Fruit fly (Drosophila melanogaster): Measurements from ENCODE around the gene Syp.

The Syp gene

DNA sequence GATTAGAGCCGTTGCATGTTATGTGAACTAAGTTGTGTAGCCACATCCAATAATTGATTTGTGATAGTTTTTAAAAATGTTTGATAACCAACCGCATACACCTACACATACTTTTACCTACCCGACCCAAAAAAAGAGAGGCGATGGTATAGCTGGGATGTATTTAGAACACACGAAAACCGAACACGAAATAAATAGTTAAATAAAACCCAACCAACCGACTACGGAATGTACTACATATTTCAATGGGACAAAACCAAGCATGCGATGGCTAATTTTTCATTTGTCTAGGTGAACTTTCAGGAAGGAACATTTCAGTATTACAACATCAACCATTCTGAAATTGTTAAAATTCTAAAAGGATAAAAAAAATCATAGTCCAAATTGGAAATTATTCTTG, at the start of gene Syp:
Gene Syp, plus strand, starts transcription at position 301 of the 400 bp plus-strand sequence.
- TF ChIP-seq Eip78C (GFP tag) (no peak), CG32006 (GFP tag; optimal IDR thresholded peaks at IDR 0.05) (no peak), cyc (GFP tag; optimal IDR thresholded peaks at IDR 0.05) (no peak), lz (GFP tag; optimal IDR thresholded peaks at IDR 0.05) (no peak), Smox (GFP tag; optimal IDR thresholded peaks at IDR 0.05) (no peak), Hr4 (GFP tag; optimal IDR thresholded peaks at IDR 0.05) (no peak), CG6808 (GFP tag; optimal IDR thresholded peaks at IDR 0.05) (no peak), Eip75B (GFP tag; optimal IDR thresholded peaks at IDR 0.05) (no peak), achi (GFP tag; optimal IDR thresholded peaks at IDR 0.05) (no peak), fd59A (GFP tag; optimal IDR thresholded peaks at IDR 0.05) (no peak), fkh (GFP tag; optimal IDR thresholded peaks at IDR 0.05) (no peak), CG4318 (GFP tag; optimal IDR thresholded peaks at IDR 0.05) (no peak), CG8632 (GFP tag; optimal IDR thresholded peaks at IDR 0.05) (no peak), svp (GFP tag) (no peak), Sox15 (GFP tag; optimal IDR thresholded peaks at IDR 0.05) (no peak), CG3032 (tag; optimal IDR thresholded peaks at IDR 0.05) (no peak), CG9139 (GFP tag; optimal IDR thresholded peaks at IDR 0.05) (no peak)

DNA sequence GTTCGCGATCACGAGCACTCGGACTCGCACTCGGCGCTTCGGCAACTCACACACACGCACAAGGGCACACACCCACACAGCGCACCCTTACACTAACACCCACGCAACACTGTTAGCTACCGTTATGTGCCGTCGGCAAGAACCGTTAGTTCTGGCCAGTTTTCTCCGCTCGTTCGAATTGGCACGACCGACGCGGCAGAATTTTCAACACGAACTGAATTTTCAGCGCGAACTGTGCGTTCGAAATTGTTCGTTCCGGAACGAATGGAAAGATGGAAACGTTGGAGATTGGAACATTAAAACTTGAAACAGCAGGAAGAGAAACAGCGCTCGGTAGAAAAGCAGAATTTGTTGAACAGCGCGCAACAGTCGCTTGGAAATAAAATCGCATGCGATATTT, 42.2 kb upstream of the Syp start, which contains the start of gene Oamb:
Gene Oamb, minus strand, starts transcription at position 218 of the 400 bp plus-strand sequence.
- TF ChIP-seq CG3032 (tag; optimal IDR thresholded peaks at IDR 0.05) (no peak), topi (GFP tag; optimal IDR thresholded peaks at IDR 0.05) (no peak), eg (GFP tag; IDR thresholded peaks at IDR 0.05) (no peak), CG11294 (GFP tag; IDR thresholded peaks at IDR 0.05) (no peak), Eip75B (GFP tag; optimal IDR thresholded peaks at IDR 0.05) (no peak), fd59A (GFP tag; optimal IDR thresholded peaks at IDR 0.05) (no peak), Sox102F (GFP tag; optimal IDR thresholded peaks at IDR 0.05) (no peak), CG11762 (GFP tag; optimal IDR thresholded peaks at IDR 0.05; ENCODE audit: insufficient read depth) (no peak)

DNA sequence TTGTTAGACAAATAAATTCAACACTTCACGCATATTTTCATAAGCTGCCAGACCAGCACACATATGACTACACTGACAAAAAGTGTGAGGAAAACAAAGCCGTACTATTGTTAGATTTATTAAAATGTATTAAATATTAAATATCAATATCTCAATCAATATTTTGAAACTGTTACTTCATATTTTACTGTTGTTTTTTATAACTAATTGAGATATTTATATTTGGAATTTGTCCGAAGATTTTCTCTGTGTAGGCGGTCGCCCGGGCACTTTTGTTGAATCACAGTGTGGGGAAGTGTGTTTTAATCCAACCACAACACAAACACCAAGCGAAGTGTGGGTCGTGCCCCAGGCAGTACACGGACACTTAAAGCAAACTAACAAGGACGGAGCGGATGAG, 37.2 kb upstream of the Syp start:
- no peak for TF ChIP-seq topi (GFP tag; optimal IDR thresholded peaks at IDR 0.05)
- TF ChIP-seq CG15336 (GFP tag; IDR thresholded peaks at IDR 0.05): peak; percentile 44; the same call in 1 of the 2 replicates
- TF ChIP-seq CG4318 (GFP tag; optimal IDR thresholded peaks at IDR 0.05): peak; percentile 9
- TF ChIP-seq salr (GFP tag; optimal IDR thresholded peaks at IDR 0.05): no peak
- TF ChIP-seq CG8119 (GFP tag; IDR thresholded peaks at IDR 0.05): peak; percentile 18; the same call in 1 of the 3 replicates
- TF ChIP-seq CG8319 (GFP tag; optimal IDR thresholded peaks at IDR 0.05): no peak
- TF ChIP-seq Eip75B (GFP tag; optimal IDR thresholded peaks at IDR 0.05): no peak
- no peak for TF ChIP-seq CG6854 (GFP tag; optimal IDR thresholded peaks at IDR 0.05)
- TF ChIP-seq Gug (GFP tag; IDR thresholded peaks at IDR 0.05): 0 out of 2 replicates have a peak, but pooled peaks have one; percentile 12
- TF ChIP-seq CG7368 (GFP tag; optimal IDR thresholded peaks at IDR 0.05): no peak
- no peak for TF ChIP-seq CG6276 (GFP tag; optimal IDR thresholded peaks at IDR 0.05)
- no peak for TF ChIP-seq CG11902 (GFP tag; optimal IDR thresholded peaks at IDR 0.05)
- no peak for TF ChIP-seq Blimp-1 (GFP tag; optimal IDR thresholded peaks at IDR 0.05)
- TF ChIP-seq CG32006 (GFP tag; optimal IDR thresholded peaks at IDR 0.05): peak; percentile 46
- no peak for TF ChIP-seq Ets21C (GFP tag; optimal IDR thresholded peaks at IDR 0.05)
- TF ChIP-seq esn (GFP tag; optimal IDR thresholded peaks at IDR 0.05): no peak
- peak; percentile 12 for TF ChIP-seq OdsH (GFP tag; optimal IDR thresholded peaks at IDR 0.05)
- no peak for TF ChIP-seq cyc (GFP tag; optimal IDR thresholded peaks at IDR 0.05)
- TF ChIP-seq Met (GFP tag; optimal IDR thresholded peaks at IDR 0.05): no peak
- no peak for TF ChIP-seq Eip93F (GFP tag; optimal IDR thresholded peaks at IDR 0.05)
- TF ChIP-seq Hr4 (GFP tag; optimal IDR thresholded peaks at IDR 0.05): peak; percentile 8
- TF ChIP-seq Sox102F (GFP tag; optimal IDR thresholded peaks at IDR 0.05): no peak
- TF ChIP-seq CG10669 (GFP tag; optimal IDR thresholded peaks at IDR 0.05): no peak
- TF ChIP-seq CG11762 (GFP tag; optimal IDR thresholded peaks at IDR 0.05; ENCODE audit: insufficient read depth): no peak
- no peak for TF ChIP-seq CG6163 (GFP tag; IDR thresholded peaks at IDR 0.05)
- peak; percentile 26 for TF ChIP-seq svp (GFP tag)
- TF ChIP-seq Eip78C (GFP tag): no peak
- no peak for TF ChIP-seq dsx (GFP tag; optimal IDR thresholded peaks at IDR 0.05; ENCODE audit: poor library complexity, severe bottlenecking)
- TF ChIP-seq pdm3 (GFP tag; optimal IDR thresholded peaks at IDR 0.05): no peak
- 0 out of 3 replicates have a peak, but pooled peaks have one; percentile 36 for TF ChIP-seq eg (GFP tag; IDR thresholded peaks at IDR 0.05)
